Fruit fly (Drosophila melanogaster) whole organism, prepupa: ENCODE measurements around the gene mv.

Source experiments
- CG10669 ChIP-seq: fragments of 200-800 bp; sonication (Bioruptor generic); optimal IDR thresholded peaks from 3 replicates; lab custom pipeline; 2018; ENCODE audit warnings: missing biosample characterization, mild to moderate bottlenecking, missing genetic modification characterization, moderate library complexity
- CG1621 ChIP-seq: fragments of 200-800 bp; sonication (Bioruptor generic); optimal IDR thresholded peaks from 3 replicates; lab custom pipeline; 2018; ENCODE audit warnings: missing biosample characterization, mild to moderate bottlenecking, missing genetic modification characterization
- CG16779 ChIP-seq: fragments of 200-800 bp; sonication (Bioruptor generic); optimal IDR thresholded peaks from 3 replicates; lab custom pipeline; 2017; ENCODE audit warnings: missing biosample characterization, mild to moderate bottlenecking, missing genetic modification characterization
- CG6276 ChIP-seq: fragments of 200-800 bp; sonication (Bioruptor generic); optimal IDR thresholded peaks from 2 replicates; lab custom pipeline; 2017; ENCODE audit warnings: missing biosample characterization, mild to moderate bottlenecking, missing genetic modification characterization
- Eip75B ChIP-seq: fragments of 200-800 bp; sonication (Bioruptor generic); optimal IDR thresholded peaks from 3 replicates; lab custom pipeline; 2016; ENCODE audit warnings: missing biosample characterization, missing genetic modification characterization
- Hr39 ChIP-seq: fragments of 200-800 bp; sonication (Bioruptor generic); optimal IDR thresholded peaks from 2 replicates; lab custom pipeline; 2016; ENCODE audit warnings: missing biosample characterization, missing genetic modification characterization
- Sox15 ChIP-seq: fragments of 200-800 bp; sonication (Bioruptor generic); optimal IDR thresholded peaks from 3 replicates; lab custom pipeline; 2016; ENCODE audit warnings: missing biosample characterization, missing genetic modification characterization
- esn ChIP-seq: fragments of 200-800 bp; sonication (Bioruptor generic); optimal IDR thresholded peaks from 2 replicates; lab custom pipeline; 2016; ENCODE audit warnings: missing biosample characterization, mild to moderate bottlenecking, missing genetic modification characterization, moderate library complexity
- lz ChIP-seq: fragments of 200-800 bp; sonication (Bioruptor generic); optimal IDR thresholded peaks from 3 replicates; lab custom pipeline; 2016; ENCODE audit warnings: missing biosample characterization, missing genetic modification characterization
- salr ChIP-seq, 2 experiments: fragments of 200-800 bp; sonication (Bioruptor generic); optimal IDR thresholded peaks; 3 replicates each; lab custom pipeline; 2016 to 2018; ENCODE audit warnings: missing biosample characterization in 2 of 2, missing genetic modification characterization in 2 of 2, mild to moderate bottlenecking in 1 of 2

dm6 chr3L:1969539-1970337 lies 5.8 kb upstream of the mv start, which contains the start of gene CG1927:
- no peak for TF ChIP-seq salr (GFP tag; optimal IDR thresholded peaks at IDR 0.05; lab: Kevin White, UChicago)
- TF ChIP-seq Sox15 (GFP tag; lab: Kevin White, UChicago), result no peak
- TF ChIP-seq Eip75B (GFP tag; lab: Kevin White, UChicago), result peak; percentile 5
- peak; percentile 22 for TF ChIP-seq esn (GFP tag; lab: Kevin White, UChicago)
- no peak for TF ChIP-seq CG10669 (GFP tag; lab: Kevin White, UChicago)
- no peak for TF ChIP-seq CG6276 (GFP tag; lab: Kevin White, UChicago)
- no peak for TF ChIP-seq Hr39 (GFP tag; lab: Kevin White, UChicago)
- TF ChIP-seq CG16779, result no peak
- TF ChIP-seq lz (GFP tag; lab: Kevin White, UChicago), result no peak
- TF ChIP-seq CG1621 (tag; lab: Kevin White, UChicago), result no peak
